Worm (Caenorhabditis elegans) whole organism, L1 larva: ENCODE results near the gene fbxa-219.

ENCODE experiments used
- ama-1 ChIP-seq: fragments of 150-350 bp; optimal IDR thresholded peaks from 2 replicates; lab custom pipeline; 2014
- ces-1 ChIP-seq: fragments of 150-350 bp; optimal IDR thresholded peaks from 2 replicates; lab custom pipeline; 2014; ENCODE audit warnings: missing biosample characterization, missing genetic modification reagents, missing genetic modification characterization
- egl-13 ChIP-seq: sonication (generic microtip); optimal IDR thresholded peaks from 2 replicates; lab custom pipeline; 2016; ENCODE audit warnings: missing genotype, missing genetic modification reagents, missing genetic modification characterization, missing compliant biosample characterization
- elt-3 ChIP-seq, 6 experiments: fragments of 150-350 bp in 1 of 6; sonication (generic microtip); optimal IDR thresholded peaks; 2 replicates each; lab custom pipeline; 2017 to 2018; ENCODE audit warnings: missing biosample characterization in 6 of 6, missing genetic modification characterization in 6 of 6, inconsistent platforms in 1 of 6
- lir-3 ChIP-seq: sonication (generic microtip); optimal IDR thresholded peaks from 2 replicates; lab custom pipeline; 2016; ENCODE audit warnings: mild to moderate bottlenecking, missing genetic modification characterization, moderate library complexity, missing compliant biosample characterization; ENCODE audit not compliant: poor library complexity
- pag-3 ChIP-seq: sonication (generic microtip); optimal IDR thresholded peaks from 2 replicates; lab custom pipeline; 2017; ENCODE audit warnings: missing genetic modification characterization, mild to moderate bottlenecking, missing compliant biosample characterization, antibody characterized with exemption, borderline replicate concordance; ENCODE audit not compliant: insufficient read depth
- snpc-4 ChIP-seq: fragments of 150-350 bp; optimal IDR thresholded peaks from 2 replicates; lab custom pipeline; 2014; ENCODE audit warnings: missing biosample characterization, missing genetic modification characterization
- unc-62 ChIP-seq: fragments of 150-350 bp; optimal IDR thresholded peaks from 2 replicates; lab custom pipeline; 2014; ENCODE audit warnings: missing biosample characterization, missing genetic modification reagents, missing genetic modification characterization
- zag-1 ChIP-seq: fragments of 150-350 bp; optimal IDR thresholded peaks from 2 replicates; lab custom pipeline; 2014; ENCODE audit warnings: missing biosample characterization, missing genetic modification characterization
- ztf-4 ChIP-seq: fragments of 150-350 bp; optimal IDR thresholded peaks from 2 replicates; lab custom pipeline; 2014; ENCODE audit warnings: missing biosample characterization, missing genetic modification characterization

DNA sequence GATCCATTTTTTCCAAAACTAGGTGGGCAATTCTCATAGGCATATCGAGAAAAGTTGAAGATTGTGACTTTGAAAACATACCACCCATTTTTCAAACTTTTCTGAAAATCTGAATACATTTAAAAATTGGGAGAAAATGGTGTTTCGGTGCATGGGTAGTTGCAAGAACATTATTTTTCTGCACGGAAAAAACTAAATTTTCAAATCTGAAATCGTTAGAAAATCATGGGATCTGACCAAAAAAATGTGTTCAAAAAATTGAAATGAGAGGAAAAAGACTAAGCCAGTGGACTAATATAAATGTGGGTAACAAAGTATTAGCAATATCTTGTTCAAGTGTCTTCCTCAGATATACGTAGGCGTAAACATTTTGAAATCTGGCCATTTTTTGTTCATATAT, 32.4 kb upstream of the fbxa-219 start, which contains the start of gene fbxa-43:
- TF ChIP-seq egl-13 (tag; lab: Kevin White, UChicago), result no peak
- TF ChIP-seq snpc-4, result no peak
- TF ChIP-seq ces-1 (GFP tag; lab: Kevin White, UChicago), result no peak
- TF ChIP-seq ama-1 (lab: Kevin White, UChicago), result no peak
- no peak for TF ChIP-seq zag-1
- no peak for TF ChIP-seq ztf-4
- TF ChIP-seq elt-3 (tag; optimal IDR thresholded peaks at IDR 0.05; lab: Kevin White, UChicago), result no peak
- TF ChIP-seq unc-62 (GFP tag; lab: Kevin White, UChicago), result no peak
- TF ChIP-seq lir-3 (tag; lab: Kevin White, UChicago), result no peak
- no peak for TF ChIP-seq pag-3 (tag; lab: Kevin White, UChicago)
